Worm (Caenorhabditis elegans) whole organism, mixed stage, embryonic: ENCODE measurements around the gene cki-1.

Source experiments
- blmp-1 ChIP-seq: fragments of 150-350 bp; optimal IDR thresholded peaks from 2 replicates; lab custom pipeline; 2014; ENCODE audit warnings: missing biosample characterization, missing genetic modification characterization
- ceh-83 ChIP-seq: fragments of 200-800 bp; sonication (Bioruptor generic); optimal IDR thresholded peaks from 2 replicates; lab custom pipeline; 2018; ENCODE audit warnings: mild to moderate bottlenecking, missing genetic modification characterization, missing compliant biosample characterization
- mep-1 ChIP-seq: fragments of 150-350 bp; optimal IDR thresholded peaks from 2 replicates; lab custom pipeline; 2017; ENCODE audit warnings: missing biosample characterization, missing genetic modification reagents, missing genetic modification characterization, inconsistent platforms
- nhr-28 ChIP-seq: fragments of 150-350 bp; optimal IDR thresholded peaks from 2 replicates; lab custom pipeline; 2014; ENCODE audit warnings: missing biosample characterization, missing genetic modification characterization
- nhr-76 ChIP-seq: sonication (generic microtip); optimal IDR thresholded peaks from 2 replicates; lab custom pipeline; 2017; ENCODE audit warnings: missing biosample characterization, missing genetic modification characterization

- no peak for TF ChIP-seq mep-1 (tag; lab: Kevin White, UChicago)
- TF ChIP-seq blmp-1 (tag; lab: Kevin White, UChicago): no peak
- no peak for TF ChIP-seq nhr-76 (tag; lab: Kevin White, UChicago)
- TF ChIP-seq ceh-83: no peak
- TF ChIP-seq nhr-28 (tag; lab: Kevin White, UChicago): no peak
Measured at ce11 chrII:7832054-7832453, 21.0 kb downstream of the cki-1 start, which contains the start of gene T09A5.14.
